Worm (Caenorhabditis elegans) whole organism, early embryonic: ENCODE data around the gene hmg-12.

ENCODE experiments used
- ama-1 ChIP-seq: fragments of 150-350 bp; optimal IDR thresholded peaks from 2 replicates; lab custom pipeline; 2014
- ceh-13 ChIP-seq: fragments of 200-800 bp; sonication (Bioruptor generic); optimal IDR thresholded peaks from 2 replicates; lab custom pipeline; 2018; ENCODE audit warnings: mild to moderate bottlenecking, missing genetic modification characterization, missing compliant biosample characterization
- hmg-4 ChIP-seq: fragments of 200-800 bp; sonication (Bioruptor generic); optimal IDR thresholded peaks from 2 replicates; lab custom pipeline; 2018; ENCODE audit warnings: mild to moderate bottlenecking, missing genetic modification characterization, missing compliant biosample characterization
- hnd-1 ChIP-seq: sonication (generic microtip); optimal IDR thresholded peaks from 2 replicates; lab custom pipeline; 2016; ENCODE audit warnings: missing genetic modification characterization, missing compliant biosample characterization

ce11 chrII:11966602-11967001 lies 50.3 kb downstream of the hmg-12 start, which contains the start of gene rab-7:
- TF ChIP-seq hnd-1 (no peak), ceh-13 (GFP tag; lab: Kevin White, UChicago) (no peak), hmg-4 (no peak), ama-1 (lab: Kevin White, UChicago) (no peak)
